Worm (Caenorhabditis elegans) whole organism, midembryonic: ENCODE measurements around the gene ldh-1.
A peak's percentile ranks its signal among the peaks of the same experiment; 100 is the strongest.

Experiments used
- flt-1 ChIP-seq: fragments of 200-800 bp; sonication (Bioruptor generic); IDR thresholded peaks from 2 replicates; pipeline ENCODE4 v1.3.6; 2022; ENCODE audit warnings: missing genetic modification characterization, missing compliant biosample characterization
- med-1 ChIP-seq: sonication (generic microtip); optimal IDR thresholded peaks from 2 replicates; lab custom pipeline; 2017; ENCODE audit warnings: missing genetic modification characterization, mild to moderate bottlenecking, missing compliant biosample characterization, antibody characterized with exemption, missing genetic modification reagents; ENCODE audit not compliant: insufficient read depth
- tab-1 ChIP-seq: fragments of 200-800 bp; sonication (Bioruptor generic); IDR thresholded peaks from 2 replicates; pipeline ENCODE4 v1.3.6; 2022; ENCODE audit warnings: missing genetic modification characterization, missing compliant biosample characterization
- ztf-23 ChIP-seq: fragments of 200-800 bp; sonication (Bioruptor generic); IDR thresholded peaks from 2 replicates; pipeline ENCODE4 v1.3.6; 2022; ENCODE audit warnings: missing genetic modification reagents, missing genetic modification characterization, missing compliant biosample characterization

DNA sequence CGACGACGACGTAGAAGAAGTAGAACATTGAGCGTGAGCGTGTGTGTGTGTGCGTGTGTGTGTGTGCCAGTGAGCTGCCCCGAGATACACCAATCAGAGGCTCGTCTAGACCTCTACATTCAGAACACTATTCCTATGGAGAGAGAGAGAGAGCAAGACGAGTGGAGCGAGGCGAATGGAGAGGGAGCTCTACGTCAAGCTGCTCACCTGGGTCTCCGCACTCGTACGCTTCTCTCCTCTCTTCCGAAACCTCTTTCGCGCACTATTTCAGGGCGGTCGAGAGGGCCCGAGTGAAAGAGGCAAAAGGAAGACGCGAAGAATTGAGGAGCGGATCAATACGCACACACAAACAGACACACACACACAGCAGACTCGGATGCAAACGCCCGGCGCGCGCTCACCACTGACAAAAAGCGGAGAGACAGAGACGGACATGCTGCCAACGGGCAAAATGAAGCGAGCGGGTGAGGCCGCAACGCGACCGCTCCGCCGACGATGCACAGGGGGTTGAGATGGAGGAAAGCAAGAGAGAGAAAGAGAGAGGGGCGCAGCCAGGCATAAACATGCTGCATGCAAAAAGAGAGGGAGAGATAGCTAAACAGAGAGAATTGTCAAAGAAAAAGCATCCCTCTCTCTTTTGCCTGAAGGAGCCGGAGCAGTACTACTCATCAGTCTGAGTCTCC is 25.6 kb downstream of the ldh-1 start:
- TF ChIP-seq ztf-23 (peak; percentile 65; the same call in 1 of the 2 replicates), flt-1 (peak; percentile 61; the same call in 1 of the 2 replicates), med-1 (GFP tag; lab: Kevin White, UChicago) (no peak), tab-1 (GFP tag; lab: Robert Waterston, UW) (no peak)
